Worm (Caenorhabditis elegans): ENCODE data around the gene T04F3.1.

T04F3.1 gene

DNA sequence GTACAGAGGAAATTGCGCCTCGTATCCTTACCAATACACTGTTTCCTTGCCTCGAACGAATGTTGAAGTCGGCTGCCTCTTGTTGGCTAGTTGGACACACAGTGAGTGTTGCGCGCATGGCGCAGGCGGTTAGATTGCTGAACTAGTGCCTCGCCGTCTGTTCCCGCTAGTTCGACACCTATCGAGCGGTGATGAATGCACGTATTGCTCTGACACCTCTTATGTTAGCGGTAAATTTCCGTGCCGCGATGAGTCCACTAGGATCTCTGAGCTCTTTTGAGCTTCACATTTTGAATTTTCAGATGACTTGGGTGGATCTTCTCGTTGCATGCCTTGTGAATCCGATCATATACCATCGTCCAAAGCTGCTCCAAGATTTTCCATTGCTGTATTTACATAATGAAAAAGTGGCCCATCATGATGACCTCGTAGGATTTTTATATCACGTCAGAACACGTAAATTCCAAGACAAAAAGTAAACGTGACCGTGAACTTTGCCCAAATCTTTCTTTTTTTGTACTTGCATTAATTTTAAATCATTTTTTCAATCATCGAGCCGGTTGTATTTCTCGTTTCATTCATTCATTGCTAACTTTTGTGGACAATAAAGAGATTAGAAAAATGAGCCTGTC, 43.1 kb downstream of the T04F3.1 start, which contains the start of gene F55A11.11 (continued):
- TF ChIP-seq hlh-17 (GFP tag; optimal IDR thresholded peaks at IDR 0.05; ENCODE audit: borderline replicate concordance) (no peak), snu-23 (GFP tag; optimal IDR thresholded peaks at IDR 0.05) (peak; percentile 83), lsy-2 (tag; optimal IDR thresholded peaks at IDR 0.05) (peak; percentile 71 to 85), C34B4.2 (tag; optimal IDR thresholded peaks at IDR 0.05) (no peak), nhr-71 (tag; optimal IDR thresholded peaks at IDR 0.05) (peak; percentile 80), hpl-2 (GFP tag; optimal IDR thresholded peaks at IDR 0.05) (no peak), fkh-8 (tag; optimal IDR thresholded peaks at IDR 0.05) (peak; percentile 47), mdl-1 (tag; optimal IDR thresholded peaks at IDR 0.05) (peak in 1 of 2 experiments; percentile 72), nhr-85 (tag) (peak; percentile 62), ztf-4 (tag; optimal IDR thresholded peaks at IDR 0.05) (peak; percentile 61), nhr-84 (tag; optimal IDR thresholded peaks at IDR 0.05) (no peak), hlh-4 (tag; optimal IDR thresholded peaks at IDR 0.05) (no peak), mep-1 (tag; optimal IDR thresholded peaks at IDR 0.05) (peak; percentile 42), sox-4 (tag; optimal IDR thresholded peaks at IDR 0.05) (no peak), nhr-12 (tag; optimal IDR thresholded peaks at IDR 0.05) (peak; percentile 9), alr-1 (tag; optimal IDR thresholded peaks at IDR 0.05; ENCODE audit: borderline replicate concordance) (no peak), lin-15B (tag; optimal IDR thresholded peaks at IDR 0.05) (no peak), swsn-7 (tag; optimal IDR thresholded peaks at IDR 0.05) (peak; percentile 72), egl-27 (tag; optimal IDR thresholded peaks at IDR 0.05) (no peak), unc-62 (GFP tag; optimal IDR thresholded peaks at IDR 0.05) (no peak), ces-1 (GFP tag; optimal IDR thresholded peaks at IDR 0.05) (no peak), lin-13 (GFP tag; optimal IDR thresholded peaks at IDR 0.05) (peak; percentile 11), lin-39 (tag; optimal IDR thresholded peaks at IDR 0.05) (no peak), dpl-1 (GFP tag; optimal IDR thresholded peaks at IDR 0.05) (peak; percentile 43 to 54 (median 51)), lin-35 (GFP tag; optimal IDR thresholded peaks at IDR 0.05) (peak; percentile 63 to 81), elt-2 (tag; optimal IDR thresholded peaks at IDR 0.05) (peak; percentile 58), tlp-1 (tag; optimal IDR thresholded peaks at IDR 0.05) (no peak), ceh-88 (GFP tag; IDR thresholded peaks at IDR 0.05) (no peak), elt-3 (tag; optimal IDR thresholded peaks at IDR 0.05) (peak in 2 of 6 experiments; percentile 3 to 54), unc-30 (tag; optimal IDR thresholded peaks at IDR 0.05) (no peak), unc-130 (tag; optimal IDR thresholded peaks at IDR 0.05) (peak; percentile 72), ceh-90 (tag; optimal IDR thresholded peaks at IDR 0.05) (no peak), nhr-19 (GFP tag; conservative IDR thresholded peaks at IDR 0.05) (peak; percentile 70), nhr-20 (tag; optimal IDR thresholded peaks at IDR 0.05) (peak; percentile 82), sup-37 (GFP tag; optimal IDR thresholded peaks at IDR 0.05) (peak; percentile 23), nhr-90 (tag; optimal IDR thresholded peaks at IDR 0.05; ENCODE audit: poor library complexity) (peak; percentile 84), mef-2 (tag; optimal IDR thresholded peaks at IDR 0.05) (peak; percentile 1), ama-1 (optimal IDR thresholded peaks at IDR 0.05) (peak; percentile 3), efl-1 (optimal IDR thresholded peaks at IDR 0.05) (peak; percentile 60 to 63), efl-1 (GFP tag; optimal IDR thresholded peaks at IDR 0.05 in 1 of 2) (peak; percentile 41 to 96), unc-98 (GFP tag; IDR thresholded peaks at IDR 0.05) (no peak), ztf-11 (tag; optimal IDR thresholded peaks at IDR 0.05) (peak in 1 of 2 experiments; percentile 23), lin-14 (GFP tag; optimal IDR thresholded peaks at IDR 0.05) (peak; percentile 52), aly-2 (tag; optimal IDR thresholded peaks at IDR 0.05) (no peak), efl-3 (GFP tag; optimal IDR thresholded peaks at IDR 0.05) (peak; percentile 0), dsc-1 (tag; optimal IDR thresholded peaks at IDR 0.05) (peak; percentile 68), fkh-10 (GFP tag; optimal IDR thresholded peaks at IDR 0.05) (no peak), snpc-4 (tag; optimal IDR thresholded peaks at IDR 0.05) (no peak), aha-1 (tag; optimal IDR thresholded peaks at IDR 0.05) (no peak), egl-13 (tag; optimal IDR thresholded peaks at IDR 0.05) (peak; percentile 47), zip-4 (GFP tag; optimal IDR thresholded peaks at IDR 0.05) (peak; percentile 5), vab-15 (tag; optimal IDR thresholded peaks at IDR 0.05) (peak; percentile 3)
